Fruit fly (Drosophila melanogaster) whole organism, prepupa: ENCODE results near the gene lsn.

Source experiments
- Blimp-1 ChIP-seq: fragments of 200-800 bp; sonication (Bioruptor generic); optimal IDR thresholded peaks from 3 replicates; lab custom pipeline; 2017; ENCODE audit warnings: missing biosample characterization, missing genetic modification characterization, mild to moderate bottlenecking, moderate library complexity, missing genetic modification reagents
- CG10631 ChIP-seq: fragments of 200-800 bp; sonication (Bioruptor generic); optimal IDR thresholded peaks from 2 replicates; lab custom pipeline; 2016; ENCODE audit warnings: missing biosample characterization, missing genetic modification characterization
- CG10669 ChIP-seq: fragments of 200-800 bp; sonication (Bioruptor generic); optimal IDR thresholded peaks from 3 replicates; lab custom pipeline; 2018; ENCODE audit warnings: missing biosample characterization, mild to moderate bottlenecking, missing genetic modification characterization, moderate library complexity
- CG15336 ChIP-seq: fragments of 200-800 bp; sonication (Bioruptor generic); IDR thresholded peaks from 2 replicates; pipeline ENCODE4 v1.3.6; 2022; ENCODE audit warnings: missing biosample characterization, missing genetic modification characterization
- CG1621 ChIP-seq: fragments of 200-800 bp; sonication (Bioruptor generic); optimal IDR thresholded peaks from 3 replicates; lab custom pipeline; 2018; ENCODE audit warnings: missing biosample characterization, mild to moderate bottlenecking, missing genetic modification characterization
- CG31627 ChIP-seq: fragments of 200-800 bp; sonication (Bioruptor generic); optimal IDR thresholded peaks from 3 replicates; lab custom pipeline; 2016; ENCODE audit warnings: missing biosample characterization, missing genetic modification characterization
- CG32006 ChIP-seq: fragments of 200-800 bp; sonication (Bioruptor generic); optimal IDR thresholded peaks from 3 replicates; lab custom pipeline; 2017; ENCODE audit warnings: missing biosample characterization, mild to moderate bottlenecking, missing genetic modification characterization
- CG34406 ChIP-seq: fragments of 200-800 bp; sonication (Bioruptor generic); optimal IDR thresholded peaks from 3 replicates; lab custom pipeline; 2016; ENCODE audit warnings: missing biosample characterization, missing genetic modification characterization
- CG3919 ChIP-seq: fragments of 200-800 bp; sonication (Bioruptor generic); optimal IDR thresholded peaks from 3 replicates; lab custom pipeline; 2016; ENCODE audit warnings: missing biosample characterization, missing genetic modification characterization
- CG4318 ChIP-seq: fragments of 200-800 bp; sonication (Bioruptor generic); optimal IDR thresholded peaks from 3 replicates; lab custom pipeline; 2017; ENCODE audit warnings: missing biosample characterization, mild to moderate bottlenecking, missing genetic modification characterization
- CG6163 ChIP-seq: fragments of 200-800 bp; sonication (Bioruptor generic); IDR thresholded peaks from 3 replicates; pipeline ENCODE4 v1.3.6; 2022; ENCODE audit warnings: missing biosample characterization, missing genetic modification characterization
- CG6276 ChIP-seq: fragments of 200-800 bp; sonication (Bioruptor generic); optimal IDR thresholded peaks from 2 replicates; lab custom pipeline; 2017; ENCODE audit warnings: missing biosample characterization, mild to moderate bottlenecking, missing genetic modification characterization
- CG6792 ChIP-seq: fragments of 200-800 bp; sonication (Bioruptor generic); optimal IDR thresholded peaks from 3 replicates; lab custom pipeline; 2016; ENCODE audit warnings: missing biosample characterization, missing genetic modification characterization
- CG6808 ChIP-seq: fragments of 200-800 bp; sonication (Bioruptor generic); optimal IDR thresholded peaks from 3 replicates; lab custom pipeline; 2017; ENCODE audit warnings: missing biosample characterization, missing genetic modification characterization, mild to moderate bottlenecking, moderate library complexity, missing genetic modification reagents
- CG7368 ChIP-seq: fragments of 200-800 bp; sonication (Bioruptor generic); optimal IDR thresholded peaks from 3 replicates; lab custom pipeline; 2016; ENCODE audit warnings: missing biosample characterization, missing genetic modification characterization
- CG8119 ChIP-seq: fragments of 200-800 bp; sonication (Bioruptor generic); IDR thresholded peaks from 3 replicates; pipeline ENCODE4 v1.3.6; 2022; ENCODE audit warnings: missing biosample characterization, missing genetic modification characterization
- CG8319 ChIP-seq: fragments of 200-800 bp; sonication (Bioruptor generic); optimal IDR thresholded peaks from 3 replicates; lab custom pipeline; 2016; ENCODE audit warnings: missing biosample characterization, missing genetic modification characterization
- CG8632 ChIP-seq: fragments of 200-800 bp; sonication (Bioruptor generic); optimal IDR thresholded peaks from 3 replicates; lab custom pipeline; 2016; ENCODE audit warnings: missing biosample characterization, missing genetic modification characterization
- CG9139 ChIP-seq: fragments of 200-800 bp; sonication (Bioruptor generic); optimal IDR thresholded peaks from 3 replicates; lab custom pipeline; 2017; ENCODE audit warnings: missing biosample characterization, mild to moderate bottlenecking, missing genetic modification characterization
- Eip75B ChIP-seq: fragments of 200-800 bp; sonication (Bioruptor generic); optimal IDR thresholded peaks from 3 replicates; lab custom pipeline; 2016; ENCODE audit warnings: missing biosample characterization, missing genetic modification characterization
- Eip78C ChIP-seq: fragments of 200-800 bp; sonication (Bioruptor generic); peaks from one replicate; lab custom pipeline; 2016; ENCODE audit warnings: missing biosample characterization, missing genetic modification characterization
- Eip93F ChIP-seq: fragments of 200-800 bp; sonication (Bioruptor generic); optimal IDR thresholded peaks from 2 replicates; lab custom pipeline; 2016; ENCODE audit warnings: missing biosample characterization, mild to moderate bottlenecking, missing genetic modification characterization
- Ets21C ChIP-seq: fragments of 200-800 bp; sonication (Bioruptor generic); optimal IDR thresholded peaks from 3 replicates; lab custom pipeline; 2016; ENCODE audit warnings: missing biosample characterization, missing genetic modification characterization
- Gug ChIP-seq: fragments of 200-800 bp; sonication (Bioruptor generic); IDR thresholded peaks from 2 replicates; pipeline ENCODE4 v1.3.6; 2022; ENCODE audit warnings: missing biosample characterization, missing genetic modification characterization
- Hr38 ChIP-seq: sonication (Bioruptor generic); optimal IDR thresholded peaks from 2 replicates; lab custom pipeline; 2016; ENCODE audit warnings: missing biosample characterization, missing genetic modification characterization
- Lpt ChIP-seq: fragments of 200-800 bp; sonication (Bioruptor generic); optimal IDR thresholded peaks from 3 replicates; lab custom pipeline; 2016; ENCODE audit warnings: missing biosample characterization, missing genetic modification characterization
- Met ChIP-seq: fragments of 200-800 bp; sonication (Bioruptor generic); optimal IDR thresholded peaks from 3 replicates; lab custom pipeline; 2016; ENCODE audit warnings: missing biosample characterization, missing genetic modification characterization
- OdsH ChIP-seq: fragments of 200-800 bp; sonication (Bioruptor generic); optimal IDR thresholded peaks from 3 replicates; lab custom pipeline; 2016; ENCODE audit warnings: missing biosample characterization, missing genetic modification characterization
- Smox ChIP-seq: fragments of 200-800 bp; sonication (Bioruptor generic); optimal IDR thresholded peaks from 3 replicates; lab custom pipeline; 2016; ENCODE audit warnings: missing biosample characterization, missing genetic modification characterization
- Sox14 ChIP-seq: fragments of 200-800 bp; sonication (Bioruptor generic); optimal IDR thresholded peaks from 3 replicates; lab custom pipeline; 2016; ENCODE audit warnings: missing biosample characterization, missing genetic modification characterization
- Sox15 ChIP-seq: fragments of 200-800 bp; sonication (Bioruptor generic); optimal IDR thresholded peaks from 3 replicates; lab custom pipeline; 2016; ENCODE audit warnings: missing biosample characterization, missing genetic modification characterization
- achi ChIP-seq: fragments of 200-800 bp; sonication (Bioruptor generic); optimal IDR thresholded peaks from 3 replicates; lab custom pipeline; 2016; ENCODE audit warnings: missing biosample characterization, missing genetic modification characterization
- acj6 ChIP-seq: fragments of 200-800 bp; sonication (Bioruptor generic); optimal IDR thresholded peaks from 3 replicates; lab custom pipeline; 2016; ENCODE audit warnings: missing biosample characterization, missing genetic modification characterization
- cyc ChIP-seq: fragments of 200-800 bp; sonication (Bioruptor generic); optimal IDR thresholded peaks from 3 replicates; lab custom pipeline; 2016; ENCODE audit warnings: missing biosample characterization, missing genetic modification characterization
- dac ChIP-seq: fragments of 200-800 bp; sonication (Bioruptor generic); optimal IDR thresholded peaks from 2 replicates; lab custom pipeline; 2017; ENCODE audit warnings: missing biosample characterization, mild to moderate bottlenecking, missing genetic modification characterization
- dsx ChIP-seq: fragments of 200-800 bp; optimal IDR thresholded peaks from 3 replicates; lab custom pipeline; 2019; ENCODE audit warnings: missing biosample characterization, mild to moderate bottlenecking, missing genetic modification characterization, moderate library complexity; ENCODE audit not compliant: poor library complexity, severe bottlenecking
- eg ChIP-seq: fragments of 200-800 bp; sonication (Bioruptor generic); IDR thresholded peaks from 3 replicates; pipeline ENCODE4 v1.3.6; 2022; ENCODE audit warnings: missing biosample characterization, missing genetic modification characterization
- esn ChIP-seq: fragments of 200-800 bp; sonication (Bioruptor generic); optimal IDR thresholded peaks from 2 replicates; lab custom pipeline; 2016; ENCODE audit warnings: missing biosample characterization, mild to moderate bottlenecking, missing genetic modification characterization, moderate library complexity
- fd59A ChIP-seq: fragments of 200-800 bp; sonication (Bioruptor generic); optimal IDR thresholded peaks from 2 replicates; lab custom pipeline; 2017; ENCODE audit warnings: missing biosample characterization, mild to moderate bottlenecking, missing genetic modification characterization, missing genetic modification reagents
- fd85E ChIP-seq: fragments of 200-800 bp; sonication (Bioruptor generic); optimal IDR thresholded peaks from 3 replicates; lab custom pipeline; 2016; ENCODE audit warnings: missing biosample characterization, missing genetic modification characterization
- fkh ChIP-seq: fragments of 200-800 bp; sonication (Bioruptor generic); optimal IDR thresholded peaks from 3 replicates; lab custom pipeline; 2017; ENCODE audit warnings: missing biosample characterization, mild to moderate bottlenecking, missing genetic modification characterization, moderate library complexity
- lz ChIP-seq: fragments of 200-800 bp; sonication (Bioruptor generic); optimal IDR thresholded peaks from 3 replicates; lab custom pipeline; 2016; ENCODE audit warnings: missing biosample characterization, missing genetic modification characterization
- net ChIP-seq: fragments of 200-800 bp; sonication (Bioruptor generic); optimal IDR thresholded peaks from 3 replicates; lab custom pipeline; 2016; ENCODE audit warnings: missing biosample characterization, missing genetic modification characterization
- pdm3 ChIP-seq: fragments of 200-800 bp; sonication (Bioruptor generic); optimal IDR thresholded peaks from 3 replicates; lab custom pipeline; 2016; ENCODE audit warnings: missing biosample characterization, missing genetic modification characterization
- salr ChIP-seq, 2 experiments: fragments of 200-800 bp; sonication (Bioruptor generic); optimal IDR thresholded peaks; 3 replicates each; lab custom pipeline; 2016 to 2018; ENCODE audit warnings: missing biosample characterization in 2 of 2, missing genetic modification characterization in 2 of 2, mild to moderate bottlenecking in 1 of 2
- spab ChIP-seq: fragments of 200-800 bp; sonication (Bioruptor generic); optimal IDR thresholded peaks from 2 replicates; lab custom pipeline; 2017; ENCODE audit warnings: missing biosample characterization, mild to moderate bottlenecking, missing genetic modification characterization, missing genetic modification reagents
- svp ChIP-seq: fragments of 200-800 bp; sonication (Bioruptor generic); peaks from one replicate; lab custom pipeline; 2016; ENCODE audit warnings: missing biosample characterization, missing genetic modification characterization

Gene lsn

dm6 chr3R:21859509-21859908, 5.5 kb upstream of the lsn start (continued):
- TF ChIP-seq esn (GFP tag; lab: Kevin White, UChicago), result peak; percentile 98
- peak; percentile 96 for TF ChIP-seq CG31627 (GFP tag; lab: Kevin White, UChicago)
- TF ChIP-seq Hr38 (GFP tag; lab: Kevin White, UChicago), result no peak
- peak; percentile 96 for TF ChIP-seq Smox (GFP tag; lab: Kevin White, UChicago)
- TF ChIP-seq CG6276 (GFP tag; lab: Kevin White, UChicago), result peak; percentile 78
- peak; percentile 91 for TF ChIP-seq CG34406 (GFP tag; lab: Kevin White, UChicago)
- TF ChIP-seq pdm3 (GFP tag; lab: Kevin White, UChicago), result peak; percentile 93
- TF ChIP-seq OdsH (GFP tag; lab: Kevin White, UChicago), result peak; percentile 92

- no peak for TF ChIP-seq fd59A
- no peak for TF ChIP-seq Eip93F (GFP tag; lab: Kevin White, UChicago)
- TF ChIP-seq salr (GFP tag; optimal IDR thresholded peaks at IDR 0.05; lab: Kevin White, UChicago), result peak in 1 of 2 experiments; percentile 83
- peak; percentile 32 for TF ChIP-seq CG7368 (GFP tag; lab: Kevin White, UChicago)
- peak; percentile 50 for TF ChIP-seq CG6792 (GFP tag; lab: Kevin White, UChicago)
- peak; percentile 43 for TF ChIP-seq acj6 (GFP tag; lab: Kevin White, UChicago)
- TF ChIP-seq spab (GFP tag; lab: Kevin White, UChicago), result peak; percentile 13
- peak; percentile 71 for TF ChIP-seq pdm3 (GFP tag; lab: Kevin White, UChicago)
- no peak for TF ChIP-seq svp (GFP tag; lab: Kevin White, UChicago)
- no peak for TF ChIP-seq Sox15 (GFP tag; lab: Kevin White, UChicago)
- no peak for TF ChIP-seq Hr38 (GFP tag; lab: Kevin White, UChicago)
- peak; percentile 89 for TF ChIP-seq Eip78C (GFP tag; lab: Kevin White, UChicago)
- TF ChIP-seq Eip75B (GFP tag; lab: Kevin White, UChicago), result peak; percentile 63
- no peak for TF ChIP-seq CG9139 (GFP tag; lab: Kevin White, UChicago)
- peak; percentile 80 for TF ChIP-seq OdsH (GFP tag; lab: Kevin White, UChicago)
- TF ChIP-seq achi (GFP tag; lab: Kevin White, UChicago), result peak; percentile 69
- no peak for TF ChIP-seq CG6808 (GFP tag; lab: Kevin White, UChicago)
- peak; percentile 97 for TF ChIP-seq CG32006
- peak; percentile 32 for TF ChIP-seq CG8632 (GFP tag; lab: Kevin White, UChicago)
- no peak for TF ChIP-seq Blimp-1 (GFP tag; lab: Kevin White, UChicago)
- no peak for TF ChIP-seq cyc (GFP tag; lab: Kevin White, UChicago)
- peak; percentile 29 for TF ChIP-seq Met (GFP tag; lab: Kevin White, UChicago)
- TF ChIP-seq CG6163 (GFP tag; lab: Robert Waterston, UW), result peak; percentile 88
- TF ChIP-seq Ets21C (GFP tag; lab: Kevin White, UChicago), result peak; percentile 3
- no peak for TF ChIP-seq CG10669 (GFP tag; lab: Kevin White, UChicago)
- peak; percentile 41 for TF ChIP-seq lz (GFP tag; lab: Kevin White, UChicago)
- peak; percentile 96 for TF ChIP-seq eg
- peak; percentile 93 for TF ChIP-seq CG6276 (GFP tag; lab: Kevin White, UChicago)
- peak; percentile 13 for TF ChIP-seq Sox14
- peak; percentile 31 for TF ChIP-seq esn (GFP tag; lab: Kevin White, UChicago)
- TF ChIP-seq CG8119 (GFP tag; lab: Robert Waterston, UW), result peak; percentile 96
- TF ChIP-seq net (GFP tag; lab: Kevin White, UChicago), result peak; percentile 80
- TF ChIP-seq fd85E, result no peak
- peak; percentile 63 for TF ChIP-seq CG8319
- peak; percentile 88 for TF ChIP-seq Lpt
- TF ChIP-seq CG10631, result peak; percentile 54
- no peak for TF ChIP-seq CG31627 (GFP tag; lab: Kevin White, UChicago)
- no peak for TF ChIP-seq fkh (GFP tag; lab: Kevin White, UChicago)
- peak; percentile 51 for TF ChIP-seq CG3919 (GFP tag; lab: Kevin White, UChicago)
- TF ChIP-seq dsx (GFP tag; lab: Kevin White, UChicago), result no peak
- peak; percentile 13 for TF ChIP-seq CG34406 (GFP tag; lab: Kevin White, UChicago)
- TF ChIP-seq Gug (GFP tag; lab: Robert Waterston, UW), result peak; percentile 84
- TF ChIP-seq CG1621 (tag; lab: Kevin White, UChicago), result no peak
- peak; percentile 97 for TF ChIP-seq CG15336 (GFP tag; lab: Robert Waterston, UW)
- peak; percentile 96 for TF ChIP-seq dac (GFP tag; lab: Kevin White, UChicago)
- TF ChIP-seq CG4318 (GFP tag; lab: Kevin White, UChicago), result peak; percentile 93
Observed at dm6 chr3R:21862137-21862850, 2.7 kb upstream of the lsn start.
